Fruit fly (Drosophila melanogaster) whole organism, embryonic: ENCODE data around the gene CG4404.

Source experiments
- Abd-B ChIP-seq: fragments of 200-800 bp; sonication (Bioruptor generic); optimal IDR thresholded peaks from 2 replicates; lab custom pipeline; 2018; ENCODE audit warnings: missing biosample characterization, mild to moderate bottlenecking, missing genetic modification characterization, moderate library complexity
- Atf-2 ChIP-seq: fragments of 200-800 bp; sonication (Bioruptor generic); optimal IDR thresholded peaks from 2 replicates; lab custom pipeline; 2016; ENCODE audit warnings: missing biosample characterization, missing genetic modification characterization
- CG10209 ChIP-seq: fragments of 200-800 bp; sonication (Bioruptor generic); optimal IDR thresholded peaks from 3 replicates; lab custom pipeline; 2017; ENCODE audit warnings: missing biosample characterization, mild to moderate bottlenecking, missing genetic modification characterization, missing genetic modification reagents
- CG10979 ChIP-seq: fragments of 200-800 bp; sonication (Bioruptor generic); optimal IDR thresholded peaks from 2 replicates; lab custom pipeline; 2018; ENCODE audit warnings: missing biosample characterization, mild to moderate bottlenecking, missing genetic modification characterization, moderate library complexity
- CG16813 ChIP-seq: fragments of 200-800 bp; sonication (Bioruptor generic); IDR thresholded peaks from 3 replicates; pipeline ENCODE4 v1.3.6; 2022; ENCODE audit warnings: missing biosample characterization, missing genetic modification characterization; ENCODE audit not compliant: partially characterized antibody
- CG17361 ChIP-seq: fragments of 200-800 bp; sonication (Bioruptor generic); IDR thresholded peaks from 3 replicates; pipeline ENCODE4 v1.3.6; 2022; ENCODE audit warnings: missing biosample characterization, missing genetic modification characterization
- CG18262 ChIP-seq: fragments of 200-800 bp; optimal IDR thresholded peaks from 3 replicates; lab custom pipeline; 2019; ENCODE audit warnings: missing biosample characterization, mild to moderate bottlenecking, missing genetic modification characterization, moderate library complexity
- CG2712 ChIP-seq: fragments of 200-800 bp; optimal IDR thresholded peaks from 3 replicates; lab custom pipeline; 2019; ENCODE audit warnings: missing biosample characterization, mild to moderate bottlenecking, missing genetic modification characterization, moderate library complexity
- CG34376 ChIP-seq: fragments of 200-800 bp; sonication (Bioruptor generic); optimal IDR thresholded peaks from 2 replicates; lab custom pipeline; 2018; ENCODE audit warnings: missing biosample characterization, mild to moderate bottlenecking, missing genetic modification characterization
- CG43689 ChIP-seq: fragments of 200-800 bp; sonication (Bioruptor generic); IDR thresholded peaks from 2 replicates; pipeline ENCODE4 v1.3.6; 2022; ENCODE audit warnings: missing biosample characterization, missing genetic modification characterization
- CG7556 ChIP-seq: fragments of 200-800 bp; sonication (Bioruptor generic); optimal IDR thresholded peaks from 2 replicates; lab custom pipeline; 2017; ENCODE audit warnings: missing biosample characterization, mild to moderate bottlenecking, missing genetic modification characterization
- CG8388 ChIP-seq: fragments of 200-800 bp; sonication (Bioruptor generic); optimal IDR thresholded peaks from 2 replicates; lab custom pipeline; 2019; ENCODE audit warnings: missing biosample characterization, mild to moderate bottlenecking, missing genetic modification characterization, moderate library complexity
- Drgx ChIP-seq: fragments of 200-800 bp; sonication (Bioruptor generic); IDR thresholded peaks from 2 replicates; pipeline ENCODE4 v1.3.6; 2022; ENCODE audit warnings: missing biosample characterization, missing genetic modification characterization
- Hr51 ChIP-seq, 2 experiments: fragments of 200-800 bp; sonication (Bioruptor generic); optimal IDR thresholded peaks; 2 replicates in 1 of 2; 3 replicates in 1 of 2; lab custom pipeline; 2016 to 2018; ENCODE audit warnings: missing biosample characterization in 2 of 2, missing genetic modification characterization in 2 of 2, mild to moderate bottlenecking in 1 of 2, moderate library complexity in 1 of 2
- Meics ChIP-seq: fragments of 200-800 bp; sonication (Bioruptor generic); optimal IDR thresholded peaks from 2 replicates; lab custom pipeline; 2017; ENCODE audit warnings: missing biosample characterization, mild to moderate bottlenecking, missing genetic modification characterization
- Oli ChIP-seq: fragments of 200-800 bp; sonication (Bioruptor generic); optimal IDR thresholded peaks from 2 replicates; lab custom pipeline; 2018; ENCODE audit warnings: missing biosample characterization, mild to moderate bottlenecking, missing genetic modification characterization, moderate library complexity
- Pdp1 ChIP-seq, 2 experiments: fragments of 200-800 bp; sonication (Bioruptor generic); optimal IDR thresholded peaks; 3 replicates each; lab custom pipeline; 2016; ENCODE audit warnings: missing biosample characterization in 2 of 2, missing genetic modification characterization in 2 of 2, mild to moderate bottlenecking in 1 of 2, moderate library complexity in 1 of 2
- Ptx1 ChIP-seq: fragments of 200-800 bp; sonication (Bioruptor generic); IDR thresholded peaks from 2 replicates; pipeline ENCODE4 v1.3.6; 2022; ENCODE audit warnings: missing biosample characterization, missing genetic modification characterization
- Rx ChIP-seq: fragments of 200-800 bp; sonication (Bioruptor generic); IDR thresholded peaks from 2 replicates; pipeline ENCODE4 v1.3.6; 2022; ENCODE audit warnings: missing biosample characterization, missing genetic modification characterization
- Sox100B ChIP-seq: fragments of 200-800 bp; sonication (Bioruptor generic); optimal IDR thresholded peaks from 3 replicates; lab custom pipeline; 2018; ENCODE audit warnings: missing biosample characterization, mild to moderate bottlenecking, missing genetic modification characterization
- Sox102F ChIP-seq: fragments of 200-800 bp; sonication (Bioruptor generic); optimal IDR thresholded peaks from 2 replicates; lab custom pipeline; 2018; ENCODE audit warnings: missing biosample characterization, mild to moderate bottlenecking, missing genetic modification characterization, moderate library complexity
- Ssrp ChIP-seq: fragments of 200-800 bp; sonication (Bioruptor generic); optimal IDR thresholded peaks from 2 replicates; lab custom pipeline; 2018; ENCODE audit warnings: missing biosample characterization, mild to moderate bottlenecking, missing genetic modification characterization, moderate library complexity
- bsh ChIP-seq, 2 experiments: fragments of 200-800 bp; sonication (Bioruptor generic); optimal IDR thresholded peaks; 2 replicates each; lab custom pipeline; 2017 to 2018; ENCODE audit warnings: mild to moderate bottlenecking in 2 of 2, missing biosample characterization in 2 of 2, missing genetic modification characterization in 2 of 2, moderate library complexity in 1 of 2
- crol ChIP-seq: fragments of 200-800 bp; sonication (Bioruptor generic); IDR thresholded peaks from 2 replicates; pipeline ENCODE4 v1.3.6; 2022; ENCODE audit warnings: missing biosample characterization, missing genetic modification characterization
- dmrt99B ChIP-seq: fragments of 200-800 bp; sonication (Bioruptor generic); optimal IDR thresholded peaks from 2 replicates; lab custom pipeline; 2018; ENCODE audit warnings: missing biosample characterization, mild to moderate bottlenecking, missing genetic modification characterization, moderate library complexity
- dysf ChIP-seq: fragments of 200-800 bp; sonication (Bioruptor generic); IDR thresholded peaks from 3 replicates; pipeline ENCODE4 v1.3.6; 2022; ENCODE audit warnings: missing biosample characterization, missing genetic modification characterization
- eve ChIP-seq, 2 experiments: fragments of >200 bp; optimal IDR thresholded peaks; 2 replicates each; lab custom pipeline; 2017; ENCODE audit warnings: missing biosample characterization in 2 of 2, missing genetic modification characterization in 2 of 2
- exex ChIP-seq: fragments of 200-800 bp; sonication (Bioruptor generic); optimal IDR thresholded peaks from 4 replicates; lab custom pipeline; 2018; ENCODE audit warnings: missing biosample characterization, mild to moderate bottlenecking, missing genetic modification characterization, moderate library complexity
- gem ChIP-seq: fragments of 200-800 bp; sonication (Bioruptor generic); optimal IDR thresholded peaks from 2 replicates; lab custom pipeline; 2019; ENCODE audit warnings: missing biosample characterization, mild to moderate bottlenecking, missing genetic modification characterization, moderate library complexity
- gsb ChIP-seq: fragments of 200-800 bp; sonication (Bioruptor generic); IDR thresholded peaks from 2 replicates; pipeline ENCODE4 v1.3.6; 2022; ENCODE audit warnings: missing biosample characterization, missing genetic modification characterization
- jing ChIP-seq: fragments of 200-800 bp; sonication (Bioruptor generic); optimal IDR thresholded peaks from 2 replicates; lab custom pipeline; 2018; ENCODE audit warnings: missing biosample characterization, mild to moderate bottlenecking, missing genetic modification characterization
- mirr ChIP-seq: fragments of 200-800 bp; sonication (Bioruptor generic); optimal IDR thresholded peaks from 3 replicates; lab custom pipeline; 2018; ENCODE audit warnings: missing biosample characterization, mild to moderate bottlenecking, missing genetic modification characterization
- nmo ChIP-seq: fragments of 200-800 bp; sonication (Bioruptor generic); optimal IDR thresholded peaks from 2 replicates; lab custom pipeline; 2018; ENCODE audit warnings: missing biosample characterization, mild to moderate bottlenecking, missing genetic modification characterization, moderate library complexity
- phol ChIP-seq: fragments of 200-800 bp; sonication (Bioruptor generic); optimal IDR thresholded peaks from 3 replicates; lab custom pipeline; 2018; ENCODE audit warnings: missing biosample characterization, mild to moderate bottlenecking, missing genetic modification characterization, moderate library complexity
- scrt ChIP-seq: fragments of 200-800 bp; sonication (Bioruptor generic); optimal IDR thresholded peaks from 2 replicates; lab custom pipeline; 2018; ENCODE audit warnings: missing biosample characterization, mild to moderate bottlenecking, missing genetic modification characterization, moderate library complexity
- slbo ChIP-seq: fragments of 200-800 bp; sonication (Bioruptor generic); IDR thresholded peaks from 2 replicates; pipeline ENCODE4 v1.3.6; 2022; ENCODE audit warnings: missing biosample characterization, missing genetic modification characterization
- sug ChIP-seq: fragments of 200-800 bp; optimal IDR thresholded peaks from 2 replicates; lab custom pipeline; 2019; ENCODE audit warnings: missing biosample characterization, mild to moderate bottlenecking, missing genetic modification characterization, moderate library complexity
- zen2 ChIP-seq: fragments of 200-800 bp; sonication (Bioruptor generic); IDR thresholded peaks from 3 replicates; pipeline ENCODE4 v1.3.6; 2022; ENCODE audit warnings: missing biosample characterization, missing genetic modification characterization; ENCODE audit not compliant: partially characterized antibody

CG4404 gene

dm6 chrX:12891322-12892159, 14.3 kb downstream of the CG4404 start (continued):
- no peak for TF ChIP-seq CG43689
- TF ChIP-seq nmo (GFP tag; lab: Kevin White, UChicago), result peak; percentile 25
- peak; percentile 34; the same call in 1 of the 2 replicates for TF ChIP-seq Drgx (GFP tag; lab: Robert Waterston, UW)
- TF ChIP-seq dmrt99B, result peak; percentile 38
- no peak for TF ChIP-seq exex (tag; lab: Kevin White, UChicago)
- TF ChIP-seq Ssrp (tag; lab: Kevin White, UChicago), result peak; percentile 8
- peak in 1 of 2 experiments; percentile 3 for TF ChIP-seq eve (GFP tag; optimal IDR thresholded peaks at IDR 0.05; lab: Kevin White, UChicago)
- peak; percentile 17 for TF ChIP-seq CG10209 (GFP tag; lab: Kevin White, UChicago)
- 0 out of 3 replicates have a peak, but pooled peaks have one; percentile 32 for TF ChIP-seq dysf (GFP tag; lab: Robert Waterston, UW)
- peak in 1 of 2 experiments; percentile 25 for TF ChIP-seq Hr51 (GFP tag; optimal IDR thresholded peaks at IDR 0.05; lab: Kevin White, UChicago)
- no peak; the same call in 1 of the 2 replicates for TF ChIP-seq slbo (GFP tag; lab: Robert Waterston, UW)
- peak; percentile 36 for TF ChIP-seq Sox100B (GFP tag; lab: Kevin White, UChicago)
- TF ChIP-seq bsh (GFP tag; optimal IDR thresholded peaks at IDR 0.05; lab: Kevin White, UChicago), result peak; percentile 7 to 63
- no peak for TF ChIP-seq CG16813
- peak; percentile 22 for TF ChIP-seq CG10979
- TF ChIP-seq CG18262 (tag; lab: Kevin White, UChicago), result peak; percentile 29
- peak; percentile 10 for TF ChIP-seq Abd-B (GFP tag; lab: Kevin White, UChicago)
- TF ChIP-seq gsb (GFP tag; lab: Robert Waterston, UW), result no peak
- TF ChIP-seq Pdp1 (GFP tag; optimal IDR thresholded peaks at IDR 0.05; lab: Kevin White, UChicago), result no peak
- TF ChIP-seq Atf-2 (GFP tag; lab: Kevin White, UChicago), result no peak
- TF ChIP-seq CG7556, result peak; percentile 15
- peak; percentile 10 for TF ChIP-seq Meics (GFP tag; lab: Kevin White, UChicago)
- no peak for TF ChIP-seq zen2
- TF ChIP-seq Oli (tag; lab: Kevin White, UChicago), result peak; percentile 32
- peak; percentile 39; the same call in 1 of the 3 replicates for TF ChIP-seq CG17361 (GFP tag; lab: Robert Waterston, UW)
- TF ChIP-seq CG2712 (tag; lab: Kevin White, UChicago), result peak; percentile 21
- peak; percentile 36 for TF ChIP-seq phol
- TF ChIP-seq gem, result peak; percentile 36
- TF ChIP-seq CG8388, result peak; percentile 4
- peak; percentile 31 for TF ChIP-seq Sox102F (GFP tag; lab: Kevin White, UChicago)
- 0 out of 2 replicates have a peak, but pooled peaks have one; percentile 24 for TF ChIP-seq Ptx1 (GFP tag; lab: Robert Waterston, UW)
- TF ChIP-seq, all 482 proteins: peak for 33

- TF ChIP-seq jing (GFP tag; lab: Kevin White, UChicago), result no peak
- peak; percentile 16 for TF ChIP-seq mirr (GFP tag; lab: Kevin White, UChicago)
- TF ChIP-seq Pdp1 (GFP tag; optimal IDR thresholded peaks at IDR 0.05; lab: Kevin White, UChicago), result peak in 1 of 2 experiments; percentile 83
- peak; percentile 11 for TF ChIP-seq exex (tag; lab: Kevin White, UChicago)
- no peak for TF ChIP-seq scrt (GFP tag; lab: Kevin White, UChicago)
- TF ChIP-seq Rx (GFP tag; lab: Robert Waterston, UW), result no peak
- TF ChIP-seq crol, result 0 out of 2 replicates have a peak, but pooled peaks have one; percentile 13
- peak; percentile 66 for TF ChIP-seq sug (tag; lab: Kevin White, UChicago)
- no peak for TF ChIP-seq eve (GFP tag; optimal IDR thresholded peaks at IDR 0.05; lab: Kevin White, UChicago)
- TF ChIP-seq CG34376 (GFP tag; lab: Kevin White, UChicago), result peak; percentile 36
- peak; percentile 10; the same call in 1 of the 2 replicates for TF ChIP-seq Drgx (GFP tag; lab: Robert Waterston, UW)
These were observed 15.0 kb downstream of the CG4404 start for dm6 chrX:12890826-12891175.
